Worm (Caenorhabditis elegans) whole organism, midembryonic: ENCODE results near the gene F11D11.12.

Source experiments
- cog-1 ChIP-seq: sonication (generic microtip); optimal IDR thresholded peaks from 2 replicates; lab custom pipeline; 2016; ENCODE audit warnings: missing genetic modification characterization, missing compliant biosample characterization
- klf-2 ChIP-seq: fragments of 200-800 bp; sonication (Bioruptor generic); conservative IDR thresholded peaks from 2 replicates; pipeline ENCODE4 v1.3.6; 2022; ENCODE audit warnings: missing genetic modification reagents, missing genetic modification characterization, missing compliant biosample characterization
- med-1 ChIP-seq: sonication (generic microtip); optimal IDR thresholded peaks from 2 replicates; lab custom pipeline; 2017; ENCODE audit warnings: missing genetic modification characterization, mild to moderate bottlenecking, missing compliant biosample characterization, antibody characterized with exemption, missing genetic modification reagents; ENCODE audit not compliant: insufficient read depth
- tab-1 ChIP-seq: fragments of 200-800 bp; sonication (Bioruptor generic); IDR thresholded peaks from 2 replicates; pipeline ENCODE4 v1.3.6; 2022; ENCODE audit warnings: missing genetic modification characterization, missing compliant biosample characterization

DNA sequence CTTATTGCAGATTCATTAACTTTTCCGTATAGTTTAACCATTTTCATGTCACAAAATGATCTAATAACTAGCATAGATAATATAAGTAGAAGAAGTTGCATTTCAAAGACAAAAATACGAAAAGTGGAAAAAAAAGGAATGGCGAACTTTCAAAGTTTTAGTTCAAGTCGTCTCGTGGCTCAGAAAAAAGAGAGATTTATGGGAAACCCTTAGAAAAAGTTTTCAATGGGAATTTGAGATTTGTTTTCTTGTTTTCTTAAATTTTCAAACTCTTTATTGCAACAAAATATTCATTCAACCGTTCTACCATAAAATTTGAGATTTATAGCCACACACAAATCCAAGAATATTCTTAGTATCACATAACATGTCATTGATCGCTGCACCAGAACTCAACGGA lies 8.4 kb downstream of the F11D11.12 start, which contains the start of gene clec-250:
- TF ChIP-seq cog-1 (tag; lab: Kevin White, UChicago) (no peak), klf-2 (no peak), tab-1 (no peak), med-1 (GFP tag; lab: Kevin White, UChicago) (no peak)
